Fruit fly (Drosophila melanogaster) whole organism, pupa: Measurements from ENCODE around the gene CG42869.
A peak's percentile ranks its signal among the peaks of the same experiment; 100 is the strongest.

Experiments
- CG10348 ChIP-seq: fragments of 200-800 bp; sonication (Bioruptor generic); IDR thresholded peaks from 2 replicates; pipeline ENCODE4 v1.3.6; 2022; ENCODE audit warnings: missing biosample characterization, missing genetic modification characterization
- CG12605 ChIP-seq: fragments of 200-800 bp; sonication (Bioruptor generic); IDR thresholded peaks from 2 replicates; pipeline ENCODE4 v1.3.6; 2022; ENCODE audit warnings: missing biosample characterization, missing genetic modification characterization
- CG13204 ChIP-seq: fragments of 200-800 bp; sonication (Bioruptor generic); optimal IDR thresholded peaks from 2 replicates; lab custom pipeline; 2018; ENCODE audit warnings: missing biosample characterization, mild to moderate bottlenecking, missing genetic modification characterization, moderate library complexity
- CG14655 ChIP-seq: fragments of 200-800 bp; sonication (Bioruptor generic); optimal IDR thresholded peaks from 3 replicates; lab custom pipeline; 2017; ENCODE audit warnings: mild to moderate bottlenecking, missing biosample characterization, missing genetic modification reagents, missing genetic modification characterization
- CG15710 ChIP-seq: fragments of 200-800 bp; sonication (Bioruptor generic); optimal IDR thresholded peaks from 2 replicates; lab custom pipeline; 2018; ENCODE audit warnings: missing biosample characterization, mild to moderate bottlenecking, missing genetic modification characterization, moderate library complexity
- CG17806 ChIP-seq: fragments of 200-800 bp; sonication (Bioruptor generic); optimal IDR thresholded peaks from 2 replicates; lab custom pipeline; 2018; ENCODE audit warnings: missing biosample characterization, mild to moderate bottlenecking, missing genetic modification characterization, moderate library complexity
- CG32121 ChIP-seq: fragments of 200-800 bp; sonication (Bioruptor generic); IDR thresholded peaks from 2 replicates; pipeline ENCODE4 v1.3.6; 2022; ENCODE audit warnings: missing biosample characterization, missing genetic modification characterization
- CG34367 ChIP-seq: fragments of 200-800 bp; sonication (Bioruptor generic); optimal IDR thresholded peaks from 2 replicates; lab custom pipeline; 2018; ENCODE audit warnings: missing biosample characterization, mild to moderate bottlenecking, missing genetic modification characterization
- CG4496 ChIP-seq: fragments of 200-800 bp; sonication (Bioruptor generic); IDR thresholded peaks from 3 replicates; pipeline ENCODE4 v1.3.6; 2022; ENCODE audit warnings: missing biosample characterization, missing genetic modification characterization
- CG8159 ChIP-seq: fragments of 200-800 bp; sonication (Bioruptor generic); optimal IDR thresholded peaks from 3 replicates; lab custom pipeline; 2018; ENCODE audit warnings: missing biosample characterization, mild to moderate bottlenecking, missing genetic modification characterization, moderate library complexity
- CG8301 ChIP-seq: fragments of 200-800 bp; sonication (Bioruptor generic); optimal IDR thresholded peaks from 2 replicates; lab custom pipeline; 2018; ENCODE audit warnings: missing biosample characterization, mild to moderate bottlenecking, missing genetic modification characterization
- CG9948 ChIP-seq: fragments of 200-800 bp; sonication (Bioruptor generic); optimal IDR thresholded peaks from 2 replicates; lab custom pipeline; 2018; ENCODE audit warnings: missing biosample characterization, mild to moderate bottlenecking, missing genetic modification characterization, moderate library complexity
- D1 ChIP-seq: fragments of 200-800 bp; sonication (Bioruptor generic); optimal IDR thresholded peaks from 2 replicates; lab custom pipeline; 2018; ENCODE audit warnings: missing biosample characterization, mild to moderate bottlenecking, missing genetic modification characterization, moderate library complexity
- EcR ChIP-seq: fragments of 200-800 bp; sonication (Bioruptor generic); optimal IDR thresholded peaks from 3 replicates; lab custom pipeline; 2019; ENCODE audit warnings: missing biosample characterization, missing genetic modification characterization, mild to moderate bottlenecking, moderate library complexity, missing genetic modification reagents
- Ets98B ChIP-seq: fragments of 200-800 bp; sonication (Bioruptor generic); IDR thresholded peaks from 2 replicates; pipeline ENCODE4 v1.3.6; 2022; ENCODE audit warnings: missing biosample characterization, missing genetic modification characterization
- Pif1A ChIP-seq: fragments of 200-800 bp; sonication (Bioruptor generic); optimal IDR thresholded peaks from 3 replicates; lab custom pipeline; 2016; ENCODE audit warnings: missing biosample characterization, missing genetic modification characterization
- Pif1B ChIP-seq: fragments of 200-800 bp; sonication (Bioruptor generic); optimal IDR thresholded peaks from 3 replicates; lab custom pipeline; 2016; ENCODE audit warnings: missing biosample characterization, missing genetic modification characterization
- Snoo ChIP-seq: fragments of 200-800 bp; sonication (Bioruptor generic); optimal IDR thresholded peaks from 3 replicates; lab custom pipeline; 2017; ENCODE audit warnings: missing biosample characterization, mild to moderate bottlenecking, missing genetic modification characterization, inconsistent platforms
- fd96Ca ChIP-seq: fragments of 200-800 bp; sonication (Bioruptor generic); IDR thresholded peaks from 3 replicates; pipeline ENCODE4 v1.3.6; 2022; ENCODE audit warnings: missing biosample characterization, missing genetic modification characterization
- gl ChIP-seq: fragments of 200-800 bp; sonication (Bioruptor generic); optimal IDR thresholded peaks from 2 replicates; lab custom pipeline; 2018; ENCODE audit warnings: missing biosample characterization, mild to moderate bottlenecking, missing genetic modification characterization
- rn ChIP-seq: fragments of 200-800 bp; sonication (Bioruptor generic); IDR thresholded peaks from 2 replicates; pipeline ENCODE4 v1.3.6; 2022; ENCODE audit warnings: missing biosample characterization, missing genetic modification characterization

CG42869 gene

DNA sequence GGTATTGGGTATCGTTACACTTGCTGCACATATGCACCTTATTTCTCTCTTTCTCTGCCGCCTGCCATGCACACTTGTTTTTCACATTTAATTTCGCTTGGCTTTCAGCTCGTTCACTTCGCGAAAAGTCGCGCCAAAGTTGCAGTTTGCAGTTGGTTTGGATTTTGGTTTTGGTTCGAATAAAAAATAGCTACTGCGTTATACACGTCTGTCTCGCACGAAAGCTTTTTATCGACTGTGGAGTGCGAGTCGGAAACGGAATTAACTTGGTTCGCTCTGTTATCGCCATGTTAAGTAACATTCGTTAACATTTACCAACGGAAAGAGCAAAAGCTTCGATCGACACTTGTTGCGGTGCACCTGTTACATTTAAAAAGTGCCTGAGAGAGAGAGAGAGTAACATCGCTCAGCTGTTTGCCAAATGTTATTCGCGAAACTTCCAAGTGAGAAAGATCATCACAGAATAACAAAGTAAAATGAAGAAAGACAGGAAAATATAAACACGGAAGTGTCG is 17.2 kb downstream of the CG42869 start, which contains the start of gene CG31176:
Gene CG31176 (minus strand): TSS at position 241 of the 514 bp plus-strand sequence.
- TF ChIP-seq CG8301 (tag; lab: Kevin White, UChicago): no peak
- peak; percentile 11; the same call in 1 of the 2 replicates for TF ChIP-seq CG12605
- no peak for TF ChIP-seq Snoo (tag; lab: Kevin White, UChicago)

DNA sequence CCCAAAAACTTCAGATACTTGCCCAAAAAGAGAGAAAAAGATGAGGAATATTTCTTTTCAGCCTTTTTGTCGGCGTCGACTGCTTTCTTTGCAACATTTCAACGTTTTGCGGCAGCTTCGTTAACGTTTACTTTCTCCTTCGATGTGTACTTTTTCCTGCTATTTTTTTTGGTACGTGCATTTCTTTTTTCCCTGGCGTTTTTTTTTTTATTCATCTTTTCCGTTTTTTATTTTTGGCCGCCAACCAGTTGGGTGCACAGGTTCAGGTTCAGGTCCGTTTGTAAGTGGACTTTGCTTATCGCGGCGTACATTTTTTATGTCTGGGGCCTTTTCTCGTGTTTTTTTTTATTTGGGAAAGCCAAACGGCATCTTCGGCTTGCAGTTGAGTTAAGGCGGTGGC is 32.2 kb downstream of the CG42869 start:
- TF ChIP-seq CG4496 (GFP tag; lab: Robert Waterston, UW) (peak; percentile 65; the same call in 1 of the 3 replicates), CG9948 (no peak), CG14655 (GFP tag; lab: Kevin White, UChicago) (peak; percentile 14), Pif1A (GFP tag; lab: Kevin White, UChicago) (peak; percentile 64), Snoo (tag; lab: Kevin White, UChicago) (peak; percentile 67), CG12605 (peak; percentile 60; the same call in 1 of the 2 replicates), Pif1B (peak; percentile 49), CG8159 (tag; lab: Kevin White, UChicago) (no peak), Ets98B (GFP tag; lab: Robert Waterston, UW) (peak; percentile 58), CG17806 (tag; lab: Kevin White, UChicago) (no peak), CG32121 (GFP tag; lab: Robert Waterston, UW) (0 out of 2 replicates have a peak, but pooled peaks have one; percentile 17)

DNA sequence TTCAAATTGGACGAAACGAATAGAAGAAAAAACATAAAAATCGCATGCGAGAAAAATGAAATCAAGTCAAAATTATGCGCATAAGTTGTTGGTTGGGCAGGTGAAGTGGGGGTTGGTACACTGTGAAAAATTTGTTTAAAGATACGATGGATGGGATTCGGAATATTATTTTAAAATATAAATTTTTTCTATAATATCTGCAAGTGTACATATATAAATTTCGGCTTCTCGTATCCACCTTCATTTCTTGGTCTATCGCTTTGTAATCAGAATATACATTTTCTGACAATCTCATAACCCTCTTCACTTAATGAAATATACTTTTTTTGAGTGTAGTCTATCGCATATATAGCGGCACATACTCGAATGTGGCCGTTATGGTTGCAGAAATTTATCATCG is 33.3 kb downstream of the CG42869 start:
- TF ChIP-seq Pif1A (GFP tag; lab: Kevin White, UChicago) (peak; percentile 46), rn (peak; percentile 45; the same call in 1 of the 2 replicates), CG9948 (no peak), CG32121 (GFP tag; lab: Robert Waterston, UW) (peak; percentile 77), CG8301 (tag; lab: Kevin White, UChicago) (peak; percentile 65), Ets98B (GFP tag; lab: Robert Waterston, UW) (peak; percentile 76), fd96Ca (GFP tag; lab: Robert Waterston, UW) (no peak), D1 (tag; lab: Kevin White, UChicago) (no peak), CG4496 (GFP tag; lab: Robert Waterston, UW) (peak; percentile 69; the same call in 2 of the 3 replicates), gl (tag; lab: Kevin White, UChicago) (no peak), CG14655 (GFP tag; lab: Kevin White, UChicago) (peak; percentile 59), Snoo (tag; lab: Kevin White, UChicago) (peak; percentile 14), CG13204 (GFP tag; lab: Kevin White, UChicago) (no peak), Pif1B (peak; percentile 22), CG12605 (no peak), CG15710 (tag; lab: Kevin White, UChicago) (no peak), CG10348 (GFP tag; lab: Robert Waterston, UW) (0 out of 2 replicates have a peak, but pooled peaks have one; percentile 11), CG17806 (tag; lab: Kevin White, UChicago) (no peak), EcR (GFP tag; lab: Kevin White, UChicago) (no peak), CG8159 (tag; lab: Kevin White, UChicago) (no peak), CG34367 (tag; lab: Kevin White, UChicago) (no peak)

DNA sequence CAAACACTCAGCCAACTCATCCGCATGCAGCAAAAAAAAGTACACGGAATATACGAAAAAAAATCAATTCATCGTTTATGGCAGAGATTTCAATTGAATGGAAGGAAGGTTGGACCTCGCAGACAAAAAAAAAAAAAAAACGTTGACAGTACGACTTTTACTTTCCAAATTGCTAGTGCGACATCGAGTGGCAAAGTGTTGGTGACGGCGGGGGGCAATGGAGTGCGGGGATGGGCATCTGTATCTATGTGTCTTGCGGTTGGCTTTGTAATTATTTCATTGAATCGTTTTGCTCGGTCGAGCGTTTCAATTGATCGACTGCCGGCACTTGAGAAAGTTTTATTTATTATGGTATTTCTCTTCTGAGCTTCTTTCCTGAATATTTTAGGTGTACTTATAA is 35.1 kb downstream of the CG42869 start:
- TF ChIP-seq CG15710 (tag; lab: Kevin White, UChicago) (no peak), CG10348 (GFP tag; lab: Robert Waterston, UW) (no peak), Ets98B (GFP tag; lab: Robert Waterston, UW) (no peak), Snoo (tag; lab: Kevin White, UChicago) (no peak), CG9948 (no peak), gl (tag; lab: Kevin White, UChicago) (no peak), CG32121 (GFP tag; lab: Robert Waterston, UW) (no peak), rn (no peak), CG17806 (tag; lab: Kevin White, UChicago) (no peak), CG34367 (tag; lab: Kevin White, UChicago) (no peak), EcR (GFP tag; lab: Kevin White, UChicago) (no peak), D1 (tag; lab: Kevin White, UChicago) (no peak)
- TF ChIP-seq, all 21 proteins: peak for 0

DNA sequence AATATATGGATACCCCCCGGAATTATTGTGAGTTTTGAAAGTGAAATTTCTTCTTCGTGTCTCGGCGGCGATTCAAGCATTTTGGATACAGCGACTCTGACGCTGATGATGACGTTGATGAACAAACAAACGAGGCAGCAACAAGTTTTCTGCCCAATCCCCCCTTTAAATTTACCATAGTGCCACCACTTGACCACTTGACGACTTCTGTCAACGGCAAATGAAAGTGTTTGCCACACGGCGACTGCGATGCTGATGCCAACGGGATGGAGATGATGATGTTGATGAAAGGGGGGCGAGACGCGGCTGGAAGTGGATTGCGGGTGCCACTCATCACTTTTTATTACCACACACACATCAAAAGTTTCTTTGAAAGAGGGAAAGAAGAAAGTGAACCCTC is 36.2 kb downstream of the CG42869 start:
- TF ChIP-seq Snoo (tag; lab: Kevin White, UChicago) (no peak), Pif1B (no peak), gl (tag; lab: Kevin White, UChicago) (no peak), EcR (GFP tag; lab: Kevin White, UChicago) (no peak), CG34367 (tag; lab: Kevin White, UChicago) (no peak), rn (no peak), CG8159 (tag; lab: Kevin White, UChicago) (no peak), D1 (tag; lab: Kevin White, UChicago) (no peak), Ets98B (GFP tag; lab: Robert Waterston, UW) (no peak), CG4496 (GFP tag; lab: Robert Waterston, UW) (no peak), CG32121 (GFP tag; lab: Robert Waterston, UW) (no peak)

DNA sequence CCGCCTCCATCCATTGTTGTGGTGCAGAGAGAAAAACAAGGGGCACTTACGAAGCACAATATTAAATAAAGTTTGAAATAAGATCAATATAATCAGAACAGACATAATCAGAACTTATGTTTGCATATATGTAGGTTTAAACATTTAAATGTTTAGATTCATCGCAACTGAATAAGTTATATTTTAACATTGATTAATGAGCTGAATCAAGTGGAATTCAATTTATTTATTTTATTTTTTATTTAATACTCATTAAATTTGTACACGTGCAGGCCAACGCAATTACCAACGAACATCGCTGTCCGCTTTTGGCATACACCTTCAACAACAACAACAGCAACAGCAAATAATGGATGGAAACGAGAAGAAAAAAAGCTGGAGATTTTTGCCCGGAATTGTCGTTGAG is 37.8 kb downstream of the CG42869 start:
- TF ChIP-seq rn: peak; percentile 44
- TF ChIP-seq Ets98B (GFP tag; lab: Robert Waterston, UW): peak; percentile 58
- peak; percentile 88 for TF ChIP-seq CG17806 (tag; lab: Kevin White, UChicago)
- peak; percentile 77 for TF ChIP-seq CG4496 (GFP tag; lab: Robert Waterston, UW)
- TF ChIP-seq CG9948: peak; percentile 89
- TF ChIP-seq CG10348 (GFP tag; lab: Robert Waterston, UW): no peak
- TF ChIP-seq Pif1B: peak; percentile 80
- peak; percentile 45 for TF ChIP-seq EcR (GFP tag; lab: Kevin White, UChicago)
- TF ChIP-seq CG14655 (GFP tag; lab: Kevin White, UChicago): peak; percentile 86
- peak; percentile 76 for TF ChIP-seq Pif1A (GFP tag; lab: Kevin White, UChicago)
- TF ChIP-seq fd96Ca (GFP tag; lab: Robert Waterston, UW): no peak
- peak; percentile 59 for TF ChIP-seq gl (tag; lab: Kevin White, UChicago)
- TF ChIP-seq CG32121 (GFP tag; lab: Robert Waterston, UW): peak; percentile 71
- TF ChIP-seq CG8159 (tag; lab: Kevin White, UChicago): peak; percentile 93
- TF ChIP-seq Snoo (tag; lab: Kevin White, UChicago): peak; percentile 65
- TF ChIP-seq CG34367 (tag; lab: Kevin White, UChicago): peak; percentile 83
- TF ChIP-seq CG15710 (tag; lab: Kevin White, UChicago): peak; percentile 93
- peak; percentile 88 for TF ChIP-seq D1 (tag; lab: Kevin White, UChicago)
- peak; percentile 33 for TF ChIP-seq CG12605
- peak; percentile 86 for TF ChIP-seq CG13204 (GFP tag; lab: Kevin White, UChicago)
- peak; percentile 80 for TF ChIP-seq CG8301 (tag; lab: Kevin White, UChicago)
